Worm (Caenorhabditis elegans): Measurements from ENCODE around the gene srbc-39.
A peak's percentile ranks its signal among the peaks of the same experiment; 100 is the strongest.

srbc-39 gene

ce11 chrV:676090-676489 lies 32.8 kb upstream of the srbc-39 start:
- TF ChIP-seq nhr-6 (tag; optimal IDR thresholded peaks at IDR 0.05) (no peak), skn-1 (tag; optimal IDR thresholded peaks at IDR 0.05) (no peak), nhr-77 (tag; optimal IDR thresholded peaks at IDR 0.05) (no peak), snpc-4 (tag; optimal IDR thresholded peaks at IDR 0.05) (peak; percentile 38), alr-1 (tag; optimal IDR thresholded peaks at IDR 0.05) (no peak), ama-1 (optimal IDR thresholded peaks at IDR 0.05) (no peak), lin-11 (tag; optimal IDR thresholded peaks at IDR 0.05) (no peak), elt-1 (tag; optimal IDR thresholded peaks at IDR 0.05) (no peak), nhr-237 (tag; optimal IDR thresholded peaks at IDR 0.05) (no peak)

ce11 chrV:676550-677084 lies 32.3 kb upstream of the srbc-39 start, which contains the start of the genes fbxa-72 and srx-21:
fbxa-72 (minus strand) TSS chrV:676753.
srx-21 (plus strand) TSS chrV:677034.
- no peak for TF ChIP-seq elt-3 (tag; optimal IDR thresholded peaks at IDR 0.05)
- peak; percentile 42 for TF ChIP-seq nhr-25 (tag; optimal IDR thresholded peaks at IDR 0.05)
- peak; percentile 70 for TF ChIP-seq fos-1 (tag; optimal IDR thresholded peaks at IDR 0.05)

ce11 chrV:679663-680062 lies 29.2 kb upstream of the srbc-39 start, which contains the start of gene srx-22:
srx-22 (plus strand) TSS chrV:679963.
- TF ChIP-seq C34F6.9 (tag; optimal IDR thresholded peaks at IDR 0.05) = no peak
- TF ChIP-seq unc-62 (GFP tag; optimal IDR thresholded peaks at IDR 0.05) = no peak
- no peak for TF ChIP-seq lsy-2 (tag; optimal IDR thresholded peaks at IDR 0.05)
- no peak for TF ChIP-seq nhr-10 (tag; optimal IDR thresholded peaks at IDR 0.05)
- no peak for TF ChIP-seq ztf-11 (tag; optimal IDR thresholded peaks at IDR 0.05)
- TF ChIP-seq elt-3 (tag; optimal IDR thresholded peaks at IDR 0.05) = no peak
- TF ChIP-seq crh-2 (tag; optimal IDR thresholded peaks at IDR 0.05) = no peak
- TF ChIP-seq ZK546.5 (tag; optimal IDR thresholded peaks at IDR 0.05) = no peak
- TF ChIP-seq nhr-23 (tag; optimal IDR thresholded peaks at IDR 0.05) = no peak
- no peak for TF ChIP-seq unc-39 (tag; optimal IDR thresholded peaks at IDR 0.05)
- no peak for TF ChIP-seq peb-1 (tag; optimal IDR thresholded peaks at IDR 0.05)
- TF ChIP-seq F13H6.1 (tag; optimal IDR thresholded peaks at IDR 0.05) = no peak
- no peak for TF ChIP-seq R02D3.7 (tag; optimal IDR thresholded peaks at IDR 0.05)
- TF ChIP-seq lin-11 (tag; optimal IDR thresholded peaks at IDR 0.05) = no peak

- TF ChIP-seq elt-3 (tag; optimal IDR thresholded peaks at IDR 0.05) (no peak), sma-3 (GFP tag; optimal IDR thresholded peaks at IDR 0.05) (no peak), ceh-82 (tag; optimal IDR thresholded peaks at IDR 0.05) (no peak), nhr-77 (tag; optimal IDR thresholded peaks at IDR 0.05) (no peak), ceh-16 (tag; optimal IDR thresholded peaks at IDR 0.05) (no peak)
Observed at ce11 chrV:682031-682430, 26.9 kb upstream of the srbc-39 start, which contains the start of gene srx-23. srx-23 (plus strand) TSS chrV:682331.

ce11 chrV:683858-684257 lies 25.1 kb upstream of the srbc-39 start, which contains the start of gene F31F4.1:
F31F4.1 (plus strand) TSS chrV:684060.
- TF ChIP-seq fos-1 (tag; optimal IDR thresholded peaks at IDR 0.05) (peak; percentile 29), mdl-1 (tag; optimal IDR thresholded peaks at IDR 0.05) (no peak)

- TF ChIP-seq mbf-1 (tag; optimal IDR thresholded peaks at IDR 0.05) (no peak), zag-1 (tag; optimal IDR thresholded peaks at IDR 0.05) (no peak), dmd-4 (tag; optimal IDR thresholded peaks at IDR 0.05) (no peak), ama-1 (optimal IDR thresholded peaks at IDR 0.05) (no peak), elt-1 (tag; optimal IDR thresholded peaks at IDR 0.05) (no peak), nhr-6 (tag; optimal IDR thresholded peaks at IDR 0.05) (no peak), mdl-1 (tag; optimal IDR thresholded peaks at IDR 0.05) (no peak), nhr-23 (tag; optimal IDR thresholded peaks at IDR 0.05) (no peak), R02D3.7 (tag; optimal IDR thresholded peaks at IDR 0.05) (no peak), nhr-129 (tag; optimal IDR thresholded peaks at IDR 0.05) (no peak), snpc-4 (tag; optimal IDR thresholded peaks at IDR 0.05) (no peak), Y55F3AM.14 (GFP tag; optimal IDR thresholded peaks at IDR 0.05) (no peak), elt-3 (tag; optimal IDR thresholded peaks at IDR 0.05) (no peak), nhr-11 (tag; optimal IDR thresholded peaks at IDR 0.05) (no peak), nhr-10 (tag; optimal IDR thresholded peaks at IDR 0.05) (no peak)
Observed at ce11 chrV:687384-687783, 21.5 kb upstream of the srbc-39 start, which contains the start of gene H25P19.1. H25P19.1 (plus strand) TSS chrV:687684.
